Fruit fly (Drosophila melanogaster): Measurements from ENCODE around the gene CG11986.
A peak's percentile ranks its signal among the peaks of the same experiment; 100 is the strongest.

The CG11986 gene

dm6 chr3R:9053021-9053420 lies 37.8 kb downstream of the CG11986 start (continued):
- peak; percentile 81 for TF ChIP-seq CG3919 (GFP tag; optimal IDR thresholded peaks at IDR 0.05)
- peak; percentile 74 for TF ChIP-seq CG6808 (GFP tag; optimal IDR thresholded peaks at IDR 0.05)
- TF ChIP-seq Ets21C (GFP tag; optimal IDR thresholded peaks at IDR 0.05): peak; percentile 10
- peak; percentile 37 for TF ChIP-seq Ets96B (tag; optimal IDR thresholded peaks at IDR 0.05)
- peak; percentile 50 for TF ChIP-seq fd85E (GFP tag; optimal IDR thresholded peaks at IDR 0.05)
- TF ChIP-seq fd59A (GFP tag; optimal IDR thresholded peaks at IDR 0.05): no peak
- peak; percentile 31 for TF ChIP-seq lz (GFP tag; optimal IDR thresholded peaks at IDR 0.05)
- peak; percentile 93 for TF ChIP-seq CG6854 (GFP tag; optimal IDR thresholded peaks at IDR 0.05)
- peak; percentile 45 for TF ChIP-seq cyc (GFP tag; optimal IDR thresholded peaks at IDR 0.05)
- peak; percentile 96 for TF ChIP-seq CG1621 (tag; optimal IDR thresholded peaks at IDR 0.05)
- TF ChIP-seq CG31627 (GFP tag; optimal IDR thresholded peaks at IDR 0.05): peak; percentile 50
- TF ChIP-seq CG10669 (GFP tag; optimal IDR thresholded peaks at IDR 0.05): peak; percentile 26
- peak; percentile 48 for TF ChIP-seq achi (GFP tag; optimal IDR thresholded peaks at IDR 0.05)
- TF ChIP-seq dac (GFP tag; optimal IDR thresholded peaks at IDR 0.05): peak; percentile 27
- peak; percentile 36 for TF ChIP-seq OdsH (GFP tag; optimal IDR thresholded peaks at IDR 0.05)
- TF ChIP-seq CG6163 (GFP tag; IDR thresholded peaks at IDR 0.05): no peak
- TF ChIP-seq Eip78C (GFP tag): peak; percentile 89
- peak; percentile 79 for TF ChIP-seq Lpt (GFP tag; optimal IDR thresholded peaks at IDR 0.05)
- TF ChIP-seq CG4318 (GFP tag; optimal IDR thresholded peaks at IDR 0.05): no peak
- TF ChIP-seq Gug (GFP tag; IDR thresholded peaks at IDR 0.05): no peak
- peak; percentile 22 for TF ChIP-seq acj6 (GFP tag; optimal IDR thresholded peaks at IDR 0.05)
- peak; percentile 94 for TF ChIP-seq svp (GFP tag)
- TF ChIP-seq net (GFP tag; optimal IDR thresholded peaks at IDR 0.05): peak; percentile 82
- peak; percentile 48 for TF ChIP-seq Smox (GFP tag; optimal IDR thresholded peaks at IDR 0.05)
- TF ChIP-seq CG16779 (tag; optimal IDR thresholded peaks at IDR 0.05): peak; percentile 71
- no peak for TF ChIP-seq Hr38 (GFP tag; optimal IDR thresholded peaks at IDR 0.05)
- peak; percentile 55 for TF ChIP-seq Met (GFP tag; optimal IDR thresholded peaks at IDR 0.05)
- no peak for TF ChIP-seq CG8319 (GFP tag; optimal IDR thresholded peaks at IDR 0.05)
- peak; percentile 57 for TF ChIP-seq CG32006 (GFP tag; optimal IDR thresholded peaks at IDR 0.05)
- no peak for TF ChIP-seq CG8119 (GFP tag; IDR thresholded peaks at IDR 0.05)

DNA sequence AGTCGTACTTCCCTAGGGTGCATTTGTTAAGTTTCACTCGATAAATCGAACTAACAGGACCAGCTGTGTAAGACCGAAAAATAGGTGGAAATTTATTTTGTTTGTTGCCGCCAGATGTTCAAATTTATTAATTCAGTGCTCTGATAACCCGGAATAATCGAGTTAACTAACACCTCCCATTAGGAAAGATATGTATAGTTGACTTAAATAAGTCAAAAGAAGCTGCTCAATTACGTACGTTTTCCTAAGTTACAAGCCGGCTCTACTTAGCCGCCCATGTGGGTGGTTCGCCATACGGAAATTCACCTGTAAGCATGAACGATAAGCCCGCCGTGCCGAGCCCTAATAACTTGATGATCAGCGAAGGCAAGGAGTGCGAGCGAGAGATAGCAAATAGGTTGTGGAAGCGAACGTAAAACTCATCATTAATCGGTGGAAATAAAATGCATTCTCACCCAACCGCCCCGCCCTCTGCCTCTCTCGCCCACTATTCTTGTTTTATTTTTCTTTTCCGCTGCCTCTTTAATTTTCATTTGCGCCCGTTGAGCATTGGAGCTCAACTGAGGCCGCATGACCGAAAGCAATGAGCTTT lies 38.7 kb downstream of the CG11986 start:
- TF ChIP-seq Met (GFP tag; optimal IDR thresholded peaks at IDR 0.05) (peak; percentile 62), CG7368 (GFP tag; optimal IDR thresholded peaks at IDR 0.05) (peak; percentile 31), CG3032 (tag; optimal IDR thresholded peaks at IDR 0.05) (peak; percentile 58), achi (GFP tag; optimal IDR thresholded peaks at IDR 0.05) (peak; percentile 58), CG11762 (GFP tag; optimal IDR thresholded peaks at IDR 0.05; ENCODE audit: insufficient read depth) (peak; percentile 30), CG6808 (GFP tag; optimal IDR thresholded peaks at IDR 0.05) (peak; percentile 53), dac (GFP tag; optimal IDR thresholded peaks at IDR 0.05) (no peak), Eip93F (GFP tag; optimal IDR thresholded peaks at IDR 0.05) (no peak), CG15336 (GFP tag; IDR thresholded peaks at IDR 0.05) (no peak), OdsH (GFP tag; optimal IDR thresholded peaks at IDR 0.05) (peak; percentile 58), Hr38 (GFP tag; optimal IDR thresholded peaks at IDR 0.05) (no peak), CG3919 (GFP tag; optimal IDR thresholded peaks at IDR 0.05) (peak; percentile 58), Sox102F (GFP tag; optimal IDR thresholded peaks at IDR 0.05) (peak; percentile 57), dsx (GFP tag; optimal IDR thresholded peaks at IDR 0.05; ENCODE audit: poor library complexity, severe bottlenecking) (no peak), Sox15 (GFP tag; optimal IDR thresholded peaks at IDR 0.05) (peak; percentile 71), CG31627 (GFP tag; optimal IDR thresholded peaks at IDR 0.05) (peak; percentile 66), CG6792 (GFP tag; optimal IDR thresholded peaks at IDR 0.05) (peak; percentile 68), fkh (GFP tag; optimal IDR thresholded peaks at IDR 0.05) (no peak), CG16779 (tag; optimal IDR thresholded peaks at IDR 0.05) (no peak), Eip75B (GFP tag; optimal IDR thresholded peaks at IDR 0.05) (peak; percentile 17), esn (GFP tag; optimal IDR thresholded peaks at IDR 0.05) (peak; percentile 59), Eip78C (GFP tag) (peak; percentile 83), CG8632 (GFP tag; optimal IDR thresholded peaks at IDR 0.05) (peak; percentile 63), Sox14 (GFP tag; optimal IDR thresholded peaks at IDR 0.05) (peak; percentile 67), CG32006 (GFP tag; optimal IDR thresholded peaks at IDR 0.05) (peak; percentile 80), CG6854 (GFP tag; optimal IDR thresholded peaks at IDR 0.05) (no peak), Lpt (GFP tag; optimal IDR thresholded peaks at IDR 0.05) (no peak), Ets96B (tag; optimal IDR thresholded peaks at IDR 0.05) (peak; percentile 51), pdm3 (GFP tag; optimal IDR thresholded peaks at IDR 0.05) (peak; percentile 71), net (GFP tag; optimal IDR thresholded peaks at IDR 0.05) (no peak), CG8319 (GFP tag; optimal IDR thresholded peaks at IDR 0.05) (peak; percentile 30), cyc (GFP tag; optimal IDR thresholded peaks at IDR 0.05) (peak; percentile 66), Smox (GFP tag; optimal IDR thresholded peaks at IDR 0.05) (peak; percentile 53), fd85E (GFP tag; optimal IDR thresholded peaks at IDR 0.05) (no peak), fd59A (GFP tag; optimal IDR thresholded peaks at IDR 0.05) (peak; percentile 73), CG10631 (GFP tag; optimal IDR thresholded peaks at IDR 0.05) (peak; percentile 48), Ets21C (GFP tag; optimal IDR thresholded peaks at IDR 0.05) (peak; percentile 28), svp (GFP tag) (peak; percentile 90), eg (GFP tag; IDR thresholded peaks at IDR 0.05) (no peak)

Measured in whole organism, prepupa.